Worm (Caenorhabditis elegans) whole organism, L4 larva: ENCODE results near the gene nuo-3.

Experiments used
- F49E8.2 ChIP-seq: sonication (generic microtip); optimal IDR thresholded peaks from 2 replicates; lab custom pipeline; 2016; ENCODE audit warnings: missing compliant biosample characterization, mild to moderate bottlenecking, missing genetic modification characterization, borderline replicate concordance
- R02D3.7 ChIP-seq: fragments of 150-350 bp; sonication (generic microtip); optimal IDR thresholded peaks from 3 replicates; lab custom pipeline; 2014; ENCODE audit warnings: missing biosample characterization, missing genetic modification characterization
- T26A8.4 ChIP-seq: fragments of 200-800 bp; sonication (Bioruptor generic); IDR thresholded peaks from 2 replicates; pipeline ENCODE4 v1.3.6; 2022; ENCODE audit warnings: missing genetic modification characterization, missing compliant biosample characterization
- Y75B8A.6 ChIP-seq: fragments of 200-800 bp; sonication (Bioruptor generic); IDR thresholded peaks from 2 replicates; pipeline ENCODE4 v1.3.6; 2022; ENCODE audit warnings: missing genetic modification reagents, missing genetic modification characterization, missing compliant biosample characterization
- ZK337.2 ChIP-seq: fragments of 200-800 bp; sonication (Bioruptor generic); IDR thresholded peaks from 2 replicates; pipeline ENCODE4 v1.3.6; 2022; ENCODE audit warnings: missing genetic modification reagents, missing genetic modification characterization, missing compliant biosample characterization
- aha-1 ChIP-seq: fragments of 150-350 bp; peaks from one replicate; lab custom pipeline; 2014; ENCODE audit warnings: missing biosample characterization, missing genetic modification characterization
- ama-1 ChIP-seq: fragments of 150-350 bp; optimal IDR thresholded peaks from 2 replicates; lab custom pipeline; 2014; ENCODE audit warnings: inconsistent platforms, mixed read lengths
- arid-1 ChIP-seq: fragments of 200-800 bp; sonication (Bioruptor generic); conservative IDR thresholded peaks from 2 replicates; pipeline ENCODE4 v1.3.6; 2022; ENCODE audit warnings: missing genetic modification reagents, missing genetic modification characterization, missing compliant biosample characterization
- ceh-20 ChIP-seq: fragments of 200-800 bp; sonication (Bioruptor generic); IDR thresholded peaks from 2 replicates; pipeline ENCODE4 v1.3.6; 2022; ENCODE audit warnings: missing genetic modification reagents, missing genetic modification characterization, missing compliant biosample characterization
- ceh-28 ChIP-seq: fragments of 150-350 bp; optimal IDR thresholded peaks from 2 replicates; lab custom pipeline; 2014; ENCODE audit warnings: missing biosample characterization, missing genetic modification reagents, missing genetic modification characterization
- ceh-44 ChIP-seq: fragments of 200-800 bp; sonication (Bioruptor generic); IDR thresholded peaks from 2 replicates; pipeline ENCODE4 v1.3.6; 2022; ENCODE audit warnings: missing genetic modification reagents, missing genetic modification characterization, missing compliant biosample characterization
- ceh-82 ChIP-seq: sonication (generic microtip); optimal IDR thresholded peaks from 2 replicates; lab custom pipeline; 2017; ENCODE audit warnings: missing biosample characterization, missing genetic modification characterization
- ces-1 ChIP-seq: fragments of 150-350 bp; sonication (generic microtip); optimal IDR thresholded peaks from 4 replicates; lab custom pipeline; 2014; ENCODE audit warnings: missing biosample characterization, missing genetic modification reagents, missing genetic modification characterization
- cey-2 ChIP-seq: sonication (generic microtip); optimal IDR thresholded peaks from 3 replicates; lab custom pipeline; 2017; ENCODE audit warnings: missing genetic modification characterization, mild to moderate bottlenecking, missing compliant biosample characterization, antibody characterized with exemption, borderline replicate concordance; ENCODE audit not compliant: insufficient read depth
- daf-12 ChIP-seq: fragments of 150-350 bp; optimal IDR thresholded peaks from 2 replicates; lab custom pipeline; 2014; ENCODE audit warnings: missing biosample characterization, missing genetic modification reagents, missing genetic modification characterization
- daf-16 ChIP-seq, 3 experiments: sonication (generic microtip); optimal IDR thresholded peaks; 2 replicates each; lab custom pipeline; 2016 to 2017; ENCODE audit warnings: missing genetic modification characterization in 3 of 3, missing genetic modification reagents in 3 of 3, mild to moderate bottlenecking in 2 of 3, missing compliant biosample characterization in 2 of 3, missing biosample characterization in 1 of 3, moderate library complexity in 1 of 3
- fkh-10 ChIP-seq: fragments of 150-350 bp; optimal IDR thresholded peaks from 2 replicates; lab custom pipeline; 2014; ENCODE audit warnings: missing biosample characterization, missing genetic modification reagents, missing genetic modification characterization
- fos-1 ChIP-seq: fragments of 150-350 bp; optimal IDR thresholded peaks from 2 replicates; lab custom pipeline; 2014; ENCODE audit warnings: missing biosample characterization, missing genetic modification characterization
- gei-8 ChIP-seq: fragments of 200-800 bp; sonication (Bioruptor generic); optimal IDR thresholded peaks from 2 replicates; lab custom pipeline; 2018; ENCODE audit warnings: mild to moderate bottlenecking, missing genetic modification characterization, missing compliant biosample characterization
- hlh-30 ChIP-seq: sonication (generic microtip); optimal IDR thresholded peaks from 2 replicates; lab custom pipeline; 2017; ENCODE audit warnings: antibody characterized with exemption, mild to moderate bottlenecking, missing genetic modification characterization, missing compliant biosample characterization; ENCODE audit not compliant: insufficient read depth
- lim-7 ChIP-seq: fragments of 200-800 bp; sonication (Bioruptor generic); IDR thresholded peaks from 2 replicates; pipeline ENCODE4 v1.3.6; 2022; ENCODE audit warnings: missing genetic modification characterization, missing compliant biosample characterization
- lin-13 ChIP-seq: fragments of 150-350 bp; optimal IDR thresholded peaks from 2 replicates; lab custom pipeline; 2014; ENCODE audit warnings: missing biosample characterization, missing genetic modification reagents, missing genetic modification characterization
- lin-38 ChIP-seq: fragments of 200-800 bp; sonication (Bioruptor generic); IDR thresholded peaks from 2 replicates; pipeline ENCODE4 v1.3.6; 2022; ENCODE audit warnings: missing genetic modification reagents, missing genetic modification characterization, missing compliant biosample characterization
- lir-3 ChIP-seq: sonication (generic microtip); optimal IDR thresholded peaks from 2 replicates; lab custom pipeline; 2016; ENCODE audit warnings: mild to moderate bottlenecking, missing genetic modification characterization, missing compliant biosample characterization
- lsy-2 ChIP-seq, 2 experiments: fragments of 150-350 bp in 1 of 2; sonication (generic microtip) in 1 of 2; optimal IDR thresholded peaks; 2 replicates each; lab custom pipeline; 2014 to 2017; ENCODE audit warnings: missing biosample characterization in 2 of 2, missing genetic modification characterization in 2 of 2
- mdl-1 ChIP-seq, 2 experiments: fragments of 150-350 bp in 1 of 2; sonication (generic microtip) in 1 of 2; optimal IDR thresholded peaks; 2 replicates each; lab custom pipeline; 2014 to 2017; ENCODE audit warnings: missing biosample characterization in 2 of 2, missing genetic modification characterization in 2 of 2
- mdt-29 ChIP-seq: fragments of 200-800 bp; sonication (Bioruptor generic); IDR thresholded peaks from 2 replicates; pipeline ENCODE4 v1.3.6; 2022; ENCODE audit warnings: missing genetic modification reagents, missing genetic modification characterization, missing compliant biosample characterization
- mes-2 ChIP-seq: sonication (generic microtip); optimal IDR thresholded peaks from 2 replicates; lab custom pipeline; 2016; ENCODE audit warnings: missing genotype, mild to moderate bottlenecking, missing genetic modification characterization, missing compliant biosample characterization; ENCODE audit not compliant: poor library complexity, severe bottlenecking
- mxl-3 ChIP-seq: fragments of 200-800 bp; sonication (Bioruptor generic); optimal IDR thresholded peaks from 2 replicates; lab custom pipeline; 2018; ENCODE audit warnings: mild to moderate bottlenecking, missing genetic modification characterization, missing compliant biosample characterization
- nhr-10 ChIP-seq: fragments of 150-350 bp; optimal IDR thresholded peaks from 2 replicates; lab custom pipeline; 2014; ENCODE audit warnings: missing biosample characterization, missing genetic modification characterization
- saeg-2 ChIP-seq: fragments of 200-800 bp; sonication (Bioruptor generic); IDR thresholded peaks from 2 replicates; pipeline ENCODE4 v1.3.6; 2022; ENCODE audit warnings: missing genetic modification reagents, missing genetic modification characterization, missing compliant biosample characterization
- sdz-12 ChIP-seq: fragments of 200-800 bp; sonication (Bioruptor generic); optimal IDR thresholded peaks from 2 replicates; lab custom pipeline; 2018; ENCODE audit warnings: mild to moderate bottlenecking, missing genetic modification characterization, missing compliant biosample characterization
- snpc-1.2 ChIP-seq: fragments of 200-800 bp; sonication (Bioruptor generic); IDR thresholded peaks from 2 replicates; pipeline ENCODE4 v1.3.6; 2022; ENCODE audit warnings: missing genetic modification reagents, missing genetic modification characterization, missing compliant biosample characterization
- spr-3 ChIP-seq: fragments of 200-800 bp; sonication (Bioruptor generic); optimal IDR thresholded peaks from 2 replicates; lab custom pipeline; 2018; ENCODE audit warnings: mild to moderate bottlenecking, missing genetic modification characterization, missing compliant biosample characterization
- tag-97 ChIP-seq: fragments of 200-800 bp; sonication (Bioruptor generic); IDR thresholded peaks from 2 replicates; pipeline ENCODE4 v1.3.6; 2022; ENCODE audit warnings: missing genetic modification characterization, missing compliant biosample characterization
- unc-130 ChIP-seq: sonication (generic microtip); optimal IDR thresholded peaks from 2 replicates; lab custom pipeline; 2016; ENCODE audit warnings: missing genetic modification reagents, missing genetic modification characterization, missing compliant biosample characterization
- unc-39 ChIP-seq: sonication (generic microtip); optimal IDR thresholded peaks from 2 replicates; lab custom pipeline; 2017; ENCODE audit warnings: missing biosample characterization, missing genetic modification characterization
- unc-62 ChIP-seq, 3 experiments: fragments of 150-350 bp in 1 of 3; sonication (generic microtip); optimal IDR thresholded peaks in 2 of 3; peaks in 1 of 3; 1 replicate in 1 of 3; 2 replicates in 2 of 3; lab custom pipeline; 2014 to 2017; ENCODE audit warnings: missing biosample characterization in 3 of 3, missing genetic modification characterization in 3 of 3, missing genetic modification reagents in 3 of 3, missing genotype in 1 of 3
- vab-7 ChIP-seq: fragments of 200-800 bp; sonication (Bioruptor generic); IDR thresholded peaks from 2 replicates; pipeline ENCODE4 v1.3.6; 2022; ENCODE audit warnings: missing genetic modification reagents, missing genetic modification characterization, missing compliant biosample characterization
- zfp-2 ChIP-seq: sonication (generic microtip); optimal IDR thresholded peaks from 2 replicates; lab custom pipeline; 2016; ENCODE audit warnings: mild to moderate bottlenecking, missing genetic modification characterization, missing compliant biosample characterization

The nuo-3 gene

ce11 chrIV:14829026-14829425 is 31.7 kb upstream of the nuo-3 start, which contains the start of gene hhat-2:
Gene hhat-2 (minus strand): TSS chrIV:14829126.
- TF ChIP-seq cey-2 (tag; lab: Kevin White, UChicago) (no peak), arid-1 (GFP tag; lab: Robert Waterston, UW) (no peak), ceh-28 (tag; lab: Kevin White, UChicago) (no peak), unc-39 (no peak), ceh-20 (GFP tag; lab: Robert Waterston, UW) (no peak), T26A8.4 (GFP tag; lab: Robert Waterston, UW) (no peak), F49E8.2 (tag; lab: Kevin White, UChicago) (no peak), unc-62 (GFP tag; optimal IDR thresholded peaks at IDR 0.05 in 1 of 2; lab: Kevin White, UChicago) (no peak), unc-62 (tag; optimal IDR thresholded peaks at IDR 0.05; lab: Kevin White, UChicago) (no peak)

- no peak for TF ChIP-seq ceh-44 (GFP tag; lab: Robert Waterston, UW)
- peak in 1 of 2 experiments; percentile 72 for TF ChIP-seq unc-62 (GFP tag; optimal IDR thresholded peaks at IDR 0.05 in 1 of 2; lab: Kevin White, UChicago)
- TF ChIP-seq unc-62 (tag; optimal IDR thresholded peaks at IDR 0.05; lab: Kevin White, UChicago) = no peak
- no peak for TF ChIP-seq ceh-28 (tag; lab: Kevin White, UChicago)
Measured at ce11 chrIV:14828218-14828617, 30.9 kb upstream of the nuo-3 start.

ce11 chrIV:14826151-14826757 is 28.9 kb upstream of the nuo-3 start:
- TF ChIP-seq saeg-2 (GFP tag; lab: Robert Waterston, UW) (no peak), mdt-29 (GFP tag; lab: Robert Waterston, UW) (no peak), lin-13 (GFP tag; lab: Kevin White, UChicago) (no peak), daf-16 (GFP tag; optimal IDR thresholded peaks at IDR 0.05; lab: Kevin White, UChicago) (no peak), daf-16 (tag; optimal IDR thresholded peaks at IDR 0.05; lab: Kevin White, UChicago) (no peak), lin-38 (GFP tag; lab: Robert Waterston, UW) (peak; percentile 41), daf-12 (no peak), tag-97 (GFP tag; lab: Robert Waterston, UW) (no peak), ZK337.2 (GFP tag; lab: Robert Waterston, UW) (no peak), aha-1 (tag; lab: Kevin White, UChicago) (peak; percentile 86), zfp-2 (tag; lab: Kevin White, UChicago) (no peak), fos-1 (tag; lab: Kevin White, UChicago) (no peak), mdl-1 (tag; optimal IDR thresholded peaks at IDR 0.05; lab: Kevin White, UChicago) (no peak), F49E8.2 (tag; lab: Kevin White, UChicago) (peak; percentile 12), unc-62 (GFP tag; optimal IDR thresholded peaks at IDR 0.05 in 1 of 2; lab: Kevin White, UChicago) (peak in 1 of 2 experiments; percentile 52), unc-62 (tag; optimal IDR thresholded peaks at IDR 0.05; lab: Kevin White, UChicago) (no peak), snpc-1.2 (GFP tag; lab: Robert Waterston, UW) (peak; percentile 84), ama-1 (no peak)

- TF ChIP-seq mdt-29 (GFP tag; lab: Robert Waterston, UW) (no peak), R02D3.7 (tag; lab: Kevin White, UChicago) (no peak)
Measured at ce11 chrIV:14825379-14825778, 28.0 kb upstream of the nuo-3 start, which contains the start of gene rps-18. Gene rps-18 (plus strand): TSS chrIV:14825679.

- TF ChIP-seq gei-8 (GFP tag; lab: Kevin White, UChicago) = no peak
- TF ChIP-seq nhr-10 (tag; lab: Kevin White, UChicago) = no peak
- TF ChIP-seq ceh-82 (tag; lab: Kevin White, UChicago) = no peak
- 0 out of 2 replicates have a peak, but pooled peaks have one; percentile 15 for TF ChIP-seq lim-7
- TF ChIP-seq sdz-12 (GFP tag; lab: Kevin White, UChicago) = no peak
- no peak for TF ChIP-seq ces-1 (GFP tag; lab: Kevin White, UChicago)
- peak; percentile 57 for TF ChIP-seq spr-3
- TF ChIP-seq fkh-10 = peak; percentile 73
- TF ChIP-seq Y75B8A.6 (GFP tag; lab: Robert Waterston, UW) = no peak
- peak; percentile 55 for TF ChIP-seq unc-130 (GFP tag; lab: Kevin White, UChicago)
- peak; percentile 96 to 98 for TF ChIP-seq lsy-2 (tag; optimal IDR thresholded peaks at IDR 0.05; lab: Kevin White, UChicago)
- no peak for TF ChIP-seq vab-7 (GFP tag; lab: Robert Waterston, UW)
- peak; percentile 55 for TF ChIP-seq mes-2 (tag; lab: Kevin White, UChicago)
- peak; percentile 85 for TF ChIP-seq hlh-30 (tag; lab: Kevin White, UChicago)
- TF ChIP-seq ama-1 = no peak
- TF ChIP-seq ceh-44 (GFP tag; lab: Robert Waterston, UW) = no peak
- TF ChIP-seq mxl-3 = peak; percentile 87
- TF ChIP-seq lir-3 (tag; lab: Kevin White, UChicago) = no peak
Measured at ce11 chrIV:14824878-14825352, 27.6 kb upstream of the nuo-3 start, which contains the start of gene sec-61.A. Gene sec-61.A (minus strand): TSS chrIV:14825264.
